Worm (Caenorhabditis elegans) whole organism, mixed stage, embryonic: ENCODE data around the gene ceh-27.

Experiments
- blmp-1 ChIP-seq: fragments of 150-350 bp; optimal IDR thresholded peaks from 2 replicates; lab custom pipeline; 2014; ENCODE audit warnings: missing biosample characterization, missing genetic modification characterization
- cnd-1 ChIP-seq: fragments of 200-800 bp; sonication (Bioruptor generic); optimal IDR thresholded peaks from 2 replicates; lab custom pipeline; 2018; ENCODE audit warnings: mild to moderate bottlenecking, missing genetic modification characterization, missing compliant biosample characterization
- lin-13 ChIP-seq: fragments of 150-350 bp; optimal IDR thresholded peaks from 2 replicates; lab custom pipeline; 2014; ENCODE audit warnings: missing biosample characterization, missing genetic modification characterization
- lin-32 ChIP-seq: fragments of 200-800 bp; sonication (Bioruptor generic); optimal IDR thresholded peaks from 2 replicates; lab custom pipeline; 2018; ENCODE audit warnings: mild to moderate bottlenecking, missing genetic modification characterization, missing compliant biosample characterization
- mep-1 ChIP-seq: fragments of 150-350 bp; optimal IDR thresholded peaks from 2 replicates; lab custom pipeline; 2017; ENCODE audit warnings: missing biosample characterization, missing genetic modification reagents, missing genetic modification characterization, inconsistent platforms
- nhr-237 ChIP-seq: fragments of 150-350 bp; optimal IDR thresholded peaks from 2 replicates; lab custom pipeline; 2014; ENCODE audit warnings: missing biosample characterization, missing genetic modification characterization
- pha-4 ChIP-seq: fragments of 150-350 bp; optimal IDR thresholded peaks from 2 replicates; lab custom pipeline; 2018; ENCODE audit warnings: missing biosample characterization, missing genetic modification reagents, missing genetic modification characterization
- sem-2 ChIP-seq: fragments of 200-800 bp; sonication (Bioruptor generic); optimal IDR thresholded peaks from 2 replicates; lab custom pipeline; 2018; ENCODE audit warnings: mild to moderate bottlenecking, missing genetic modification characterization, missing compliant biosample characterization
- snpc-4 ChIP-seq: fragments of 150-350 bp; optimal IDR thresholded peaks from 2 replicates; lab custom pipeline; 2014; ENCODE audit warnings: missing biosample characterization, missing genetic modification characterization
- sptf-1 ChIP-seq: sonication (generic microtip); optimal IDR thresholded peaks from 2 replicates; lab custom pipeline; 2017; ENCODE audit warnings: mild to moderate bottlenecking, missing genetic modification characterization, moderate library complexity, missing compliant biosample characterization
- unc-39 ChIP-seq: fragments of 150-350 bp; optimal IDR thresholded peaks from 2 replicates; lab custom pipeline; 2014; ENCODE audit warnings: missing biosample characterization, missing genetic modification characterization
- unc-62 ChIP-seq: fragments of 150-350 bp; optimal IDR thresholded peaks from 2 replicates; lab custom pipeline; 2014; ENCODE audit warnings: missing biosample characterization, missing genetic modification reagents, missing genetic modification characterization
- ztf-11 ChIP-seq: fragments of 150-350 bp; optimal IDR thresholded peaks from 2 replicates; lab custom pipeline; 2014; ENCODE audit warnings: missing biosample characterization, missing genetic modification characterization

DNA sequence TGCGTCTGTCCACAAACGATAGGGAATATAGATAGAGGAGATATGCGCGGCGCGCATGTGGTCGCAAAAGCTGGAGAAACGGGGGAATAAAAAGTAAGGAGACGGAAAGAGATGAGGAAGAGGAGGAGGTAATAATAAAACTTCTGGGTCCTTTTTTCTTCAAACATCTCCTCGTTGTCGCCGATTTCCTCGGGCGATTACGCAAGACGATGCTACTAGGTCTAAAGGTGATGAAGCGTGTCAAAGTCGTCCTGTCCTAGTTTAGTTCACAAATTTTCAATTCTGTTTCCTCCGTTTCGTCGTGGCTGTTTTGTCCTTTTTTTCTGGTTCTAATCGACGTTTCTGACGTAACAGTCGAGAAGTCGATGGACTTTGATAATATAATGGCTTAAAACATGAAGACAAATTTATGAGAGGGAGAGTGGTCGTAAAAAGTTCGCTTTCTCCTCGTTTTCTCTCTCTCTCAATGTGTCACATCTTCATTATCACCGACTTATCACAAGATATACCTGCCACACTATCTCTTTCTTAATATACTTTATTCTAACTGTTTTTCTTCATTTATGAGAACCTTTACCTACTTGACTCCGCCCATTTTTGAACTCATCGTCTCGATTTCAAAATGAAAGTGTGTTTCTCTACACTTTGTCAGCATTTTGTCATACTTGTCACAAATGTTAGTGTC lies 15.8 kb upstream of the ceh-27 start:
- TF ChIP-seq ztf-11 (tag; lab: Kevin White, UChicago) (no peak), pha-4 (tag; lab: Kevin White, UChicago) (no peak), snpc-4 (tag; lab: Kevin White, UChicago) (no peak), cnd-1 (tag; lab: Kevin White, UChicago) (no peak), lin-32 (GFP tag; lab: Kevin White, UChicago) (no peak), unc-39 (no peak), nhr-237 (tag; lab: Kevin White, UChicago) (no peak), mep-1 (tag; lab: Kevin White, UChicago) (no peak), lin-13 (tag; lab: Kevin White, UChicago) (no peak), sem-2 (no peak), sptf-1 (tag; lab: Kevin White, UChicago) (no peak), blmp-1 (tag; lab: Kevin White, UChicago) (peak; percentile 25), unc-62 (peak; percentile 46)
